Worm (Caenorhabditis elegans): ENCODE measurements around the gene srt-30.

Gene srt-30

DNA sequence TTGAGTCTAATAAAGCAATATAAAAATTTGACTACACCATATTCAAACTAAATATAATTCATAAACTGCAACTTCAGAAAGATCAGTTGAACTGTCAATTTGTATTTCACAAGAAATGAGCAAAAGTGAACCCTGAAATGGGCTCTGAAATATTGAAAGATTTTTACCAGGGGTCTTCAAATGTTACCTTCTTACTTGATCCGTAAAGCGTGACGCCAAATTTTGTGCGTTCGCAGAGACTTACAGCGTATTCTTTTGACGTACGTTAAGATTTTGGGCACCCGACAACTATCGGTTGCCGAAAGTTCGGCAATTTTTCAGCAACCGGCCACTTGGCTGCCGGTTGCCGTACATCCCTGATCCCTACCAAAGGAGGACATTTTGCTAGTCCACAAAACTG is 9.8 kb upstream of the srt-30 start:
- TF ChIP-seq nhr-237 (tag; optimal IDR thresholded peaks at IDR 0.05) (no peak), T20F7.1 (GFP tag; optimal IDR thresholded peaks at IDR 0.05) (no peak), aha-1 (tag) (peak; percentile 94), F10B5.3 (tag; optimal IDR thresholded peaks at IDR 0.05) (no peak)

DNA sequence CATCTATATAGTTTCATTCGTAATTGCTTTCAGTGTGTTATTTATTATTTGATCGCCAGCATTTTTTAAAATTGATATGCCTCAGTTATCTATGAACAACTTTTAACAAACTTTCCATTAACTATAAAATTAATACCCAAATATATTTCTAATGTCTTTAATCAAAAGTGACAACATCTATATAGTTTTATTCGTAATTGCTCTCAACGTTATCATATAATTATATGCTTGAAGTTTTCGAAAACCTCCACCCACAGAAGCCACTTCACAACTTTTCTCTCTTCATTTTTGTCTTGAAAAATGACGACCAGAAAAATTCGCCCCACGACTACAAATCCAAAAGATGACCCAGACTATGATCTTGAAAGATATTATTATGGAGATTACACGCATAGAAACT is 8.1 kb upstream of the srt-30 start, which contains the start of gene srw-6:
Gene srw-6 (plus strand): TSS at position 301 of the 400 bp plus-strand sequence.
- no peak for TF ChIP-seq lir-3 (tag; optimal IDR thresholded peaks at IDR 0.05)
- TF ChIP-seq pqm-1 (tag; optimal IDR thresholded peaks at IDR 0.05) = no peak
- TF ChIP-seq D1046.2 (GFP tag; IDR thresholded peaks at IDR 0.05) = no peak
- TF ChIP-seq nhr-10 (tag; optimal IDR thresholded peaks at IDR 0.05) = no peak
- no peak for TF ChIP-seq mxl-3 (GFP tag; optimal IDR thresholded peaks at IDR 0.05)
- TF ChIP-seq tra-1 (GFP tag; IDR thresholded peaks at IDR 0.05) = no peak

DNA sequence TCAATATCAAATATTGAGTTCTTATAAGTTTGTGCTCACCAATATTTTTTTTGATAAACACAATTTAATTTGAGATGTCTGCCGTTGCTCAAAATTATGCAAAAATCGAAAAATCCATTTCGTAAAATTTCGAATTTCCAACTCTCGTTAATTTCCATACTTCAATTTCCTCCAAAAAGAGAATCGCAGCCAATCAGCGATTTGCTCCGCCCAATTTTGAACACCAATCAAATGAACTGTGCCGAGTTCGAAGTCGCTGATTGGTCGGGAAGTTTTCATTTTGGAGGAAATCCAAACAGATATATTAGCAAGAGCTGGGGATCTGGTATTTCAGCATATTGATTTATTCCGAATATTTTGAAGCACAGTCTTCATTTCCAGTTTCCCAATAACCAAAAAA is 7.6 kb upstream of the srt-30 start:
- no peak for TF ChIP-seq dmd-9 (GFP tag; IDR thresholded peaks at IDR 0.05)
- no peak for TF ChIP-seq lin-38 (GFP tag; IDR thresholded peaks at IDR 0.05)
- TF ChIP-seq dpl-1 (GFP tag; optimal IDR thresholded peaks at IDR 0.05) = no peak

DNA sequence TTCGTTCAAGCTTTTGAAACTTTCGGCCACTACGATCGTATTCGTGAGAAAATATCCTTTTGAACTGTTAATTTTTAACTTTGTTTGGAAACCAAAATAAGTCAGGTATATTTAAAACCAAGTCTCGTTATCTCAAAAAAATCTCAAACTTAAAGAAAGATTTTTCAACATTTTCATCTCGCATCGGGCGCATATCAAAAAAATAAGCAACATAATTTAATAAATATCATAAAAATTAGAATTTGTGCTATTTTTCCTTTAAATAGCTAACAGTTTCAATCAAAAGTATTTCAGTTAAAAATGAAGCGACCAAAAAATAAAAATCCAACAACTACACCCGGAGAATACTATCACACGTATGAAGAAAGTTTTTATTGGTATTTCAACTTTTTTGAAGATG is 5.7 kb upstream of the srt-30 start, which contains the start of gene srw-7:
Gene srw-7 (plus strand): TSS at position 301 of the 400 bp plus-strand sequence.
- TF ChIP-seq nhr-48 (tag; optimal IDR thresholded peaks at IDR 0.05) (no peak), F26F4.8 (GFP tag; conservative IDR thresholded peaks at IDR 0.05) (no peak), zfp-2 (tag; optimal IDR thresholded peaks at IDR 0.05) (no peak), nhr-111 (GFP tag; optimal IDR thresholded peaks at IDR 0.05) (no peak)

DNA sequence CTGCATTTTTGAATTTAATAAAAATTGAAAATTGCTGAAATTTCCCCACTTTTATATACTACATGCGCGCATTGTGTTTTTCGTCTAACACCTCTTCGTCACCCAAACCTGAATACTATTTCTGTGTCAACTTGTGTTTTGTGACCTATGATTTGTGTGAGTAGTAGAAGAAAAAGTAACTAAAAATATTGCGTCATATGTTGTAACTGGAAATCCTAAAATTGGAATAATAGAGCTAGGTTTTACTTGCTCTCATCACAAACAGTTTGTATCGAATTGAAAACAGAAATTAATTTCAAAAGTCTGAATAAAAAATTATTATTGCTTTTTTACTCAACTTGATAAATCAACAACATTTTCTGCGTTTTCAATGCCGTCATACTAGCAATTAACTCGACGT is 5.2 kb upstream of the srt-30 start, which contains the start of gene R08F11.4:
Gene R08F11.4 (minus strand): TSS at position 29 of the 400 bp plus-strand sequence.
- peak; percentile 71 for TF ChIP-seq aha-1 (tag)
- no peak for TF ChIP-seq spr-1 (tag; optimal IDR thresholded peaks at IDR 0.05)
- TF ChIP-seq lsy-2 (tag; optimal IDR thresholded peaks at IDR 0.05) = no peak
- TF ChIP-seq ztf-7 (tag; optimal IDR thresholded peaks at IDR 0.05) = peak; percentile 95
- peak; percentile 48 for TF ChIP-seq pqm-1 (tag; optimal IDR thresholded peaks at IDR 0.05)
- TF ChIP-seq lim-7 (GFP tag; IDR thresholded peaks at IDR 0.05) = no peak
- no peak for TF ChIP-seq nhr-41 (GFP tag; IDR thresholded peaks at IDR 0.05)
- no peak for TF ChIP-seq nhr-111 (GFP tag; optimal IDR thresholded peaks at IDR 0.05)
- peak; percentile 81 for TF ChIP-seq nhr-28 (tag; optimal IDR thresholded peaks at IDR 0.05)
- TF ChIP-seq unc-62 (GFP tag; optimal IDR thresholded peaks at IDR 0.05 in 1 of 2) = peak in 1 of 2 experiments; percentile 54
- no peak for TF ChIP-seq unc-62 (tag; optimal IDR thresholded peaks at IDR 0.05)

DNA sequence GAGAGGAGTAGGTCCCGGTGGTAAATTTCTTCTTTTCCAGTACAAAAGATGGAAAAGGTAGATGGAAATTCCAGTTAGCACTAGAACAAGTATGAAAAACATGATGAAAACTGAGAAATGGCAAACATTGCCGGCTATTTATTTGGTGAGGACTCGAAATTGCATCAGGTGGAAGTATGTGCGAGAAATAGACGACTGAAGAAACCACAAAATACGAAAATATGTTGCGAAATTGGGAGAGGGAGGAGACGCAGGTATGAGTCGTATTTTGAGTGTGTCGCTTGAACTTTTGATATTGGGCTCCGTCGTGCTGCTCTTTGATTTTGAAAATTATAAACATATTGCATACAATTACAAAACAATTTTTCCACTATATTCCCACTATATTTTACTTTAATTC is 3.1 kb upstream of the srt-30 start, which contains the start of gene cyp-33C8:
Gene cyp-33C8 (minus strand): TSS at position 200 of the 400 bp plus-strand sequence.
- TF ChIP-seq D1046.2 (GFP tag; IDR thresholded peaks at IDR 0.05) (no peak), mes-2 (tag; optimal IDR thresholded peaks at IDR 0.05; ENCODE audit: poor library complexity, severe bottlenecking) (peak; percentile 23), rbr-2 (tag; optimal IDR thresholded peaks at IDR 0.05) (no peak), pqm-1 (tag; optimal IDR thresholded peaks at IDR 0.05) (peak; percentile 8), daf-16 (GFP tag; optimal IDR thresholded peaks at IDR 0.05) (no peak), daf-16 (tag; optimal IDR thresholded peaks at IDR 0.05) (peak; percentile 70), hif-1 (tag; optimal IDR thresholded peaks at IDR 0.05) (peak in 1 of 2 experiments; percentile 46), nhr-11 (tag; optimal IDR thresholded peaks at IDR 0.05) (peak; percentile 63), nhr-28 (tag; optimal IDR thresholded peaks at IDR 0.05) (peak; percentile 95), dpl-1 (GFP tag; optimal IDR thresholded peaks at IDR 0.05) (peak; percentile 16), nhr-102 (tag; optimal IDR thresholded peaks at IDR 0.05) (peak; percentile 31), T20F7.1 (GFP tag; optimal IDR thresholded peaks at IDR 0.05) (no peak), pha-4 (GFP tag; IDR thresholded peaks at IDR 0.05) (no peak), pha-4 (tag; optimal IDR thresholded peaks at IDR 0.05) (peak; percentile 6), hlh-11 (tag; optimal IDR thresholded peaks at IDR 0.05) (peak; percentile 31), dmd-6 (GFP tag; IDR thresholded peaks at IDR 0.05) (peak; percentile 49)
